Worm (Caenorhabditis elegans) whole organism, young adult: ENCODE data around the gene cdc-48.1.

ENCODE experiments used
- B0019.2 ChIP-seq: fragments of 200-800 bp; sonication (Bioruptor generic); conservative IDR thresholded peaks from 2 replicates; pipeline ENCODE4 v1.3.6; 2022; ENCODE audit warnings: missing genetic modification reagents, missing genetic modification characterization, missing compliant biosample characterization
- B0035.1 ChIP-seq: sonication (generic microtip); optimal IDR thresholded peaks from 2 replicates; lab custom pipeline; 2016; ENCODE audit warnings: missing genetic modification characterization, mild to moderate bottlenecking, missing compliant biosample characterization, missing genotype, missing genetic modification reagents
- C17E4.6 ChIP-seq: fragments of 200-800 bp; sonication (Bioruptor generic); IDR thresholded peaks from 2 replicates; pipeline ENCODE4 v1.3.6; 2022; ENCODE audit warnings: missing genetic modification reagents, missing genetic modification characterization, missing compliant biosample characterization
- F33H1.4 ChIP-seq: fragments of 200-800 bp; sonication (Bioruptor generic); IDR thresholded peaks from 2 replicates; pipeline ENCODE4 v1.3.6; 2022; ENCODE audit warnings: missing genetic modification reagents, missing genetic modification characterization, missing compliant biosample characterization
- F37B4.10 ChIP-seq: fragments of 200-800 bp; sonication (Bioruptor generic); IDR thresholded peaks from 2 replicates; pipeline ENCODE4 v1.3.6; 2022; ENCODE audit warnings: missing genetic modification characterization, missing compliant biosample characterization
- dpff-1 ChIP-seq: sonication (generic microtip); optimal IDR thresholded peaks from 2 replicates; lab custom pipeline; 2017; ENCODE audit warnings: mild to moderate bottlenecking, missing genetic modification characterization, missing compliant biosample characterization
- hmg-20 ChIP-seq: fragments of 200-800 bp; sonication (Bioruptor generic); IDR thresholded peaks from 2 replicates; pipeline ENCODE4 v1.3.6; 2022; ENCODE audit warnings: missing genetic modification reagents, missing genetic modification characterization, missing compliant biosample characterization
- let-526 ChIP-seq: fragments of 200-800 bp; sonication (Bioruptor generic); IDR thresholded peaks from 2 replicates; pipeline ENCODE4 v1.3.6; 2022; ENCODE audit warnings: missing genetic modification reagents, missing genetic modification characterization, missing compliant biosample characterization
- madf-10 ChIP-seq: sonication (generic microtip); optimal IDR thresholded peaks from 2 replicates; lab custom pipeline; 2016; ENCODE audit warnings: mild to moderate bottlenecking, missing genetic modification characterization, missing compliant biosample characterization
- rec-8 ChIP-seq, 2 experiments: sonication (generic microtip); optimal IDR thresholded peaks; 2 replicates each; lab custom pipeline; 2016; ENCODE audit warnings: mild to moderate bottlenecking in 2 of 2, missing genetic modification characterization in 2 of 2, missing genetic modification reagents in 2 of 2, missing genotype in 2 of 2, missing biosample characterization in 1 of 2, missing compliant biosample characterization in 1 of 2, moderate library complexity in 1 of 2
- snpc-1.1 ChIP-seq: sonication (generic microtip); optimal IDR thresholded peaks from 2 replicates; lab custom pipeline; 2017; ENCODE audit warnings: missing genetic modification characterization, mild to moderate bottlenecking, missing compliant biosample characterization, antibody characterized with exemption, moderate library complexity, missing genotype, missing genetic modification reagents; ENCODE audit not compliant: insufficient read depth

DNA sequence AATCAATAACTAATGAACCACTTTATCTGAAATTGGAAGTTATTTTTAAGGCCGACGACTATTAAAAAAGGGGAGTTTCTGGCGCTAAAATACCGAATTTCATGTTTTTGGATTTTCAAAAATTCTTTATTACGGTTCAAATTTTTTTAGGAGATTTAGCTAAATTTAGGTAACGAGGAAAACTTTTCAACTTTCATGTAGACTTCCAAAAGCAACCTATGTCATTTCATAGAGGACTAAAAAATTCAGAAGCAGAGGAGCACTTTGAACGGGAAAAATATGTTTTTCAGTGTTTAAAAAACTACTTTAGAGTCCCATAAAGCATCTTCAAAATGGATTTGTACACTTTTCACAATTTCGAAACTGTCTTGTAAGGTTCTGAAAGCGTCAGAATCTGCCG, 49.8 kb downstream of the cdc-48.1 start:
- TF ChIP-seq rec-8 (tag; optimal IDR thresholded peaks at IDR 0.05; lab: Kevin White, UChicago) (no peak), B0035.1 (tag; lab: Kevin White, UChicago) (no peak), dpff-1 (tag; lab: Kevin White, UChicago) (no peak), C17E4.6 (GFP tag; lab: Robert Waterston, UW) (no peak), B0019.2 (GFP tag; lab: Robert Waterston, UW) (no peak), F33H1.4 (GFP tag; lab: Robert Waterston, UW) (no peak), F37B4.10 (GFP tag; lab: Robert Waterston, UW) (no peak), snpc-1.1 (tag; lab: Kevin White, UChicago) (no peak), let-526 (no peak), hmg-20 (no peak), madf-10 (no peak)
